Worm (Caenorhabditis elegans) whole organism, L1 larva: ENCODE measurements around the gene clec-124.

Experiments
- elt-3 ChIP-seq, 6 experiments: fragments of 150-350 bp in 1 of 6; sonication (generic microtip); optimal IDR thresholded peaks; 2 replicates each; lab custom pipeline; 2017 to 2018; ENCODE audit warnings: missing biosample characterization in 6 of 6, missing genetic modification characterization in 6 of 6, inconsistent platforms in 1 of 6
- jun-1 ChIP-seq: fragments of 150-350 bp; optimal IDR thresholded peaks from 2 replicates; lab custom pipeline; 2014; ENCODE audit warnings: missing biosample characterization, missing genetic modification reagents, missing genetic modification characterization
- nhr-11 ChIP-seq: fragments of 150-350 bp; optimal IDR thresholded peaks from 2 replicates; lab custom pipeline; 2014; ENCODE audit warnings: missing biosample characterization, missing genetic modification characterization
- nhr-76 ChIP-seq: sonication (generic microtip); optimal IDR thresholded peaks from 2 replicates; lab custom pipeline; 2017; ENCODE audit warnings: missing biosample characterization, missing genetic modification characterization
- unc-86 ChIP-seq: sonication (generic microtip); optimal IDR thresholded peaks from 2 replicates; lab custom pipeline; 2016; ENCODE audit warnings: missing genetic modification characterization, missing compliant biosample characterization
- zag-1 ChIP-seq: fragments of 150-350 bp; optimal IDR thresholded peaks from 2 replicates; lab custom pipeline; 2014; ENCODE audit warnings: missing biosample characterization, missing genetic modification characterization
- ztf-11 ChIP-seq, 2 experiments: sonication (generic microtip); optimal IDR thresholded peaks; 2 replicates each; lab custom pipeline; 2016 to 2017; ENCODE audit warnings: missing genetic modification characterization in 2 of 2, missing biosample characterization in 1 of 2, missing compliant biosample characterization in 1 of 2

ce11 chrII:3249406-3249805 is at the start of gene clec-124:
- no peak for TF ChIP-seq ztf-11 (tag; optimal IDR thresholded peaks at IDR 0.05; lab: Kevin White, UChicago)
- TF ChIP-seq zag-1 (tag; lab: Kevin White, UChicago): no peak
- no peak for TF ChIP-seq nhr-11
- TF ChIP-seq elt-3 (tag; optimal IDR thresholded peaks at IDR 0.05; lab: Kevin White, UChicago): no peak
- no peak for TF ChIP-seq nhr-76
- no peak for TF ChIP-seq jun-1 (tag; lab: Kevin White, UChicago)
- no peak for TF ChIP-seq unc-86 (tag; lab: Kevin White, UChicago)
